Worm (Caenorhabditis elegans): ENCODE measurements around the gene C25G6.3.

The C25G6.3 gene

DNA sequence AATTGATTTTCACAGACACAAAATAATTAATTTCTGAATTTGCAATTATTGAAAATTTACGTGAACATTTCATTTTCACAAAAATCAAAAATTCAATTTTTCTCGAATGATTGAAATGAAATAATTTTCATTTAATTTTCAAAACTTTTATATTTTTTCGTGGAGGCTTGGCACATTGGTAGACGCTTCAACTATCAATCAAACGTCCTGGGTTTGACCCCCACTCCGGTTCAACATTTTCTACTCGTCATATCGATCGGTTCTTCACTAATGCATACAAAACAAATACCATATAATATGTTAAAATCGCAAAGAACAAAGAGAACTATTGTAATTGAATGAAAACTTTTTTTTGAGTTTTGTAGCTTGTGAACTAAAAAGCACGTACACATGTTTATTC lies 30.8 kb downstream of the C25G6.3 start:
- TF ChIP-seq lsy-2 (tag; optimal IDR thresholded peaks at IDR 0.05) (no peak), ces-1 (GFP tag; optimal IDR thresholded peaks at IDR 0.05) (no peak), tlp-1 (tag; optimal IDR thresholded peaks at IDR 0.05) (no peak), unc-98 (GFP tag; IDR thresholded peaks at IDR 0.05) (no peak), nhr-76 (tag; optimal IDR thresholded peaks at IDR 0.05) (no peak), lin-13 (GFP tag; optimal IDR thresholded peaks at IDR 0.05) (no peak), nhr-85 (tag) (no peak), ceh-63 (GFP tag; optimal IDR thresholded peaks at IDR 0.05) (no peak), mep-1 (tag; optimal IDR thresholded peaks at IDR 0.05) (no peak), nhr-19 (GFP tag; conservative IDR thresholded peaks at IDR 0.05) (no peak), skn-1 (tag; optimal IDR thresholded peaks at IDR 0.05) (no peak), lir-3 (tag; optimal IDR thresholded peaks at IDR 0.05; ENCODE audit: poor library complexity) (no peak), elt-2 (tag; optimal IDR thresholded peaks at IDR 0.05) (no peak), nhr-28 (tag; optimal IDR thresholded peaks at IDR 0.05) (no peak), unc-30 (tag; optimal IDR thresholded peaks at IDR 0.05) (no peak)

- TF ChIP-seq egl-27 (tag; optimal IDR thresholded peaks at IDR 0.05) (no peak), tbx-2 (tag; optimal IDR thresholded peaks at IDR 0.05) (no peak), fkh-8 (tag; optimal IDR thresholded peaks at IDR 0.05) (no peak), jun-1 (tag; optimal IDR thresholded peaks at IDR 0.05) (no peak), ces-1 (GFP tag; optimal IDR thresholded peaks at IDR 0.05) (no peak), grh-1 (GFP tag; IDR thresholded peaks at IDR 0.05) (no peak), ztf-11 (tag; optimal IDR thresholded peaks at IDR 0.05) (no peak), nhr-71 (tag; optimal IDR thresholded peaks at IDR 0.05) (no peak), lin-15B (tag; optimal IDR thresholded peaks at IDR 0.05) (no peak)
Measured at ce11 chrX:1206029-1206428, 32.7 kb downstream of the C25G6.3 start, which contains the start of gene T13G4.7. Gene T13G4.7 (minus strand): TSS chrX:1206129.

DNA sequence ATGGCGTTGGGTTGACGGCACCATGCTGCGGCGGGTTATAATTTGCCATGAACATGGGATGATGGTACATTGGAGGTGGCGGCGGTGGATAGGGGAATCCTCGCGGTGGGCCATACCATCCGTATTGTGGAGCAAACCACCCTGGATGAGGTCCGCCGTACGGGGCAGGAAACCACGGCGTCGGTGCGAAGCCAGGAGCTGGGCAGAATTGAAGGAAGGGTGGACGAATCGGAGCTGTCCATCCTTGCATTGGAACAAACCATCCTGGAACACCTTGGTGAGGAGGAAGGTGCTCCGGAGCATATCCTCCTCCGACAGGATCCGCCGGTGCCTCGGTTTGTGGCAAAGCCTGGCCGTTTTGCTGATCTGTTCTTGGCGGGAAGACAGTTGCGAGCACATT lies 36.1 kb downstream of the C25G6.3 start:
- TF ChIP-seq alr-1 (tag; optimal IDR thresholded peaks at IDR 0.05; ENCODE audit: borderline replicate concordance) (no peak), skn-1 (tag; optimal IDR thresholded peaks at IDR 0.05) (no peak), hlh-17 (GFP tag; optimal IDR thresholded peaks at IDR 0.05; ENCODE audit: borderline replicate concordance) (no peak), efl-1 (optimal IDR thresholded peaks at IDR 0.05) (no peak), efl-1 (GFP tag; optimal IDR thresholded peaks at IDR 0.05 in 1 of 2) (peak in 1 of 2 experiments; percentile 22), tlp-1 (tag; optimal IDR thresholded peaks at IDR 0.05) (no peak), snpc-4 (tag; optimal IDR thresholded peaks at IDR 0.05) (no peak)

- peak; percentile 68 for TF ChIP-seq snpc-4 (tag; optimal IDR thresholded peaks at IDR 0.05)
Measured at ce11 chrX:1195178-1195750, 43.4 kb downstream of the C25G6.3 start.

DNA sequence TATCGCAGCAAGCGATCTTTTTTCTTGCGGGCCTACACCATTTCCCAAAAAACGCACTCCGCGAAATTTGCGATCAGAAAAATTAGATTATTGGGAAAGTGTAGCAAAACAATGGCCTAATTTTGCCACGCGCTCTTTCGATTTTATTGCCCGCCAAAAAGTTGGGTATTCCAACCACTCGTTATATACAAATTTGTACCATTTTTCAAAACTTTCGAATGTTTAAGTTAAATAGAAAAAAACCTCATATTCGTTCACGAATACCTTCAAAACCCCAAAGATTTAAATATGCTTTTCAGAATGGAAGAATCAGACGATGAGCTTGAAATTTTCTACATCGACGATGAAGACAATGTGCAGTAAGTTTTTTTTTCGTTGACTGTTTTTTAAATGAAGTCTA lies 45.9 kb downstream of the C25G6.3 start, which contains the start of gene T13G4.1:
Gene T13G4.1, plus strand, starts transcription at position 301 of the 400 bp plus-strand sequence.
- TF ChIP-seq sptf-1 (tag; optimal IDR thresholded peaks at IDR 0.05), result no peak
- no peak for TF ChIP-seq lsy-2 (tag; optimal IDR thresholded peaks at IDR 0.05)
- no peak for TF ChIP-seq ceh-90 (tag; optimal IDR thresholded peaks at IDR 0.05)

DNA sequence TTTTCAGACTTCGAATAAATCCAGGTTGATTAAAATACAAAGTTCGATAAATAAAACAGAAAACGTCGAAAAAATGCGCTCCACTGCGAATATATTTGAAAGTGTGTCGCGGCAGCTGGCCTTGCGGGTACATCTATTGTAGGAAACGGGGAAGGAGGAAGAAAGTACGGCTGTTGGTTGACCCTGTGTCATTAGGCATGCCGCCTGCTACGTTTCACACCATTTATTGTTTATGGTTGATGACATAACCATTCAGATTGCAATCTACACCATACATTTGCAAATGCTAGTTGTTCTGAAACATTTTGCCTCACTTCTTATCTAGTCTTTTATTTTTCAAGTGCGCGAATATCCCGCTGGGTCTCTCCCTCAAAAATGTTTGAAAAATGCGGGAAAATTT lies 47.1 kb downstream of the C25G6.3 start, which contains the start of gene T13G4.4:
Gene T13G4.4, minus strand, starts transcription at position 97 of the 400 bp plus-strand sequence.
- no peak for TF ChIP-seq dsc-1 (tag; optimal IDR thresholded peaks at IDR 0.05)
- no peak for TF ChIP-seq nhr-20 (tag; optimal IDR thresholded peaks at IDR 0.05)
- no peak for TF ChIP-seq unc-30 (tag; optimal IDR thresholded peaks at IDR 0.05)
- peak; percentile 45 for TF ChIP-seq blmp-1 (tag; optimal IDR thresholded peaks at IDR 0.05)
- peak; percentile 26 for TF ChIP-seq nhr-85 (tag)
- TF ChIP-seq unc-62 (GFP tag; optimal IDR thresholded peaks at IDR 0.05), result no peak
- no peak for TF ChIP-seq zip-4 (GFP tag; optimal IDR thresholded peaks at IDR 0.05)
- no peak for TF ChIP-seq snpc-4 (tag; optimal IDR thresholded peaks at IDR 0.05)

Data from whole organism, L1 larva.